Fruit fly (Drosophila melanogaster) whole organism, pupa: Measurements from ENCODE around the gene olf413.

Experiments
- CG10348 ChIP-seq: fragments of 200-800 bp; sonication (Bioruptor generic); IDR thresholded peaks from 2 replicates; pipeline ENCODE4 v1.3.6; 2022; ENCODE audit warnings: missing biosample characterization, missing genetic modification characterization
- CG12605 ChIP-seq: fragments of 200-800 bp; sonication (Bioruptor generic); IDR thresholded peaks from 2 replicates; pipeline ENCODE4 v1.3.6; 2022; ENCODE audit warnings: missing biosample characterization, missing genetic modification characterization
- CG13204 ChIP-seq: fragments of 200-800 bp; sonication (Bioruptor generic); optimal IDR thresholded peaks from 2 replicates; lab custom pipeline; 2018; ENCODE audit warnings: missing biosample characterization, mild to moderate bottlenecking, missing genetic modification characterization, moderate library complexity
- CG14655 ChIP-seq: fragments of 200-800 bp; sonication (Bioruptor generic); optimal IDR thresholded peaks from 3 replicates; lab custom pipeline; 2017; ENCODE audit warnings: mild to moderate bottlenecking, missing biosample characterization, missing genetic modification reagents, missing genetic modification characterization
- CG15710 ChIP-seq: fragments of 200-800 bp; sonication (Bioruptor generic); optimal IDR thresholded peaks from 2 replicates; lab custom pipeline; 2018; ENCODE audit warnings: missing biosample characterization, mild to moderate bottlenecking, missing genetic modification characterization, moderate library complexity
- CG17806 ChIP-seq: fragments of 200-800 bp; sonication (Bioruptor generic); optimal IDR thresholded peaks from 2 replicates; lab custom pipeline; 2018; ENCODE audit warnings: missing biosample characterization, mild to moderate bottlenecking, missing genetic modification characterization, moderate library complexity
- CG32121 ChIP-seq: fragments of 200-800 bp; sonication (Bioruptor generic); IDR thresholded peaks from 2 replicates; pipeline ENCODE4 v1.3.6; 2022; ENCODE audit warnings: missing biosample characterization, missing genetic modification characterization
- CG34367 ChIP-seq: fragments of 200-800 bp; sonication (Bioruptor generic); optimal IDR thresholded peaks from 2 replicates; lab custom pipeline; 2018; ENCODE audit warnings: missing biosample characterization, mild to moderate bottlenecking, missing genetic modification characterization
- CG4496 ChIP-seq: fragments of 200-800 bp; sonication (Bioruptor generic); IDR thresholded peaks from 3 replicates; pipeline ENCODE4 v1.3.6; 2022; ENCODE audit warnings: missing biosample characterization, missing genetic modification characterization
- CG8159 ChIP-seq: fragments of 200-800 bp; sonication (Bioruptor generic); optimal IDR thresholded peaks from 3 replicates; lab custom pipeline; 2018; ENCODE audit warnings: missing biosample characterization, mild to moderate bottlenecking, missing genetic modification characterization, moderate library complexity
- CG8301 ChIP-seq: fragments of 200-800 bp; sonication (Bioruptor generic); optimal IDR thresholded peaks from 2 replicates; lab custom pipeline; 2018; ENCODE audit warnings: missing biosample characterization, mild to moderate bottlenecking, missing genetic modification characterization
- CG9948 ChIP-seq: fragments of 200-800 bp; sonication (Bioruptor generic); optimal IDR thresholded peaks from 2 replicates; lab custom pipeline; 2018; ENCODE audit warnings: missing biosample characterization, mild to moderate bottlenecking, missing genetic modification characterization, moderate library complexity
- D1 ChIP-seq: fragments of 200-800 bp; sonication (Bioruptor generic); optimal IDR thresholded peaks from 2 replicates; lab custom pipeline; 2018; ENCODE audit warnings: missing biosample characterization, mild to moderate bottlenecking, missing genetic modification characterization, moderate library complexity
- EcR ChIP-seq: fragments of 200-800 bp; sonication (Bioruptor generic); optimal IDR thresholded peaks from 3 replicates; lab custom pipeline; 2019; ENCODE audit warnings: missing biosample characterization, missing genetic modification characterization, mild to moderate bottlenecking, moderate library complexity, missing genetic modification reagents
- Ets98B ChIP-seq: fragments of 200-800 bp; sonication (Bioruptor generic); IDR thresholded peaks from 2 replicates; pipeline ENCODE4 v1.3.6; 2022; ENCODE audit warnings: missing biosample characterization, missing genetic modification characterization
- Pif1A ChIP-seq: fragments of 200-800 bp; sonication (Bioruptor generic); optimal IDR thresholded peaks from 3 replicates; lab custom pipeline; 2016; ENCODE audit warnings: missing biosample characterization, missing genetic modification characterization
- Pif1B ChIP-seq: fragments of 200-800 bp; sonication (Bioruptor generic); optimal IDR thresholded peaks from 3 replicates; lab custom pipeline; 2016; ENCODE audit warnings: missing biosample characterization, missing genetic modification characterization
- Snoo ChIP-seq: fragments of 200-800 bp; sonication (Bioruptor generic); optimal IDR thresholded peaks from 3 replicates; lab custom pipeline; 2017; ENCODE audit warnings: missing biosample characterization, mild to moderate bottlenecking, missing genetic modification characterization, inconsistent platforms
- fd96Ca ChIP-seq: fragments of 200-800 bp; sonication (Bioruptor generic); IDR thresholded peaks from 3 replicates; pipeline ENCODE4 v1.3.6; 2022; ENCODE audit warnings: missing biosample characterization, missing genetic modification characterization
- gl ChIP-seq: fragments of 200-800 bp; sonication (Bioruptor generic); optimal IDR thresholded peaks from 2 replicates; lab custom pipeline; 2018; ENCODE audit warnings: missing biosample characterization, mild to moderate bottlenecking, missing genetic modification characterization
- rn ChIP-seq: fragments of 200-800 bp; sonication (Bioruptor generic); IDR thresholded peaks from 2 replicates; pipeline ENCODE4 v1.3.6; 2022; ENCODE audit warnings: missing biosample characterization, missing genetic modification characterization

olf413 gene

DNA sequence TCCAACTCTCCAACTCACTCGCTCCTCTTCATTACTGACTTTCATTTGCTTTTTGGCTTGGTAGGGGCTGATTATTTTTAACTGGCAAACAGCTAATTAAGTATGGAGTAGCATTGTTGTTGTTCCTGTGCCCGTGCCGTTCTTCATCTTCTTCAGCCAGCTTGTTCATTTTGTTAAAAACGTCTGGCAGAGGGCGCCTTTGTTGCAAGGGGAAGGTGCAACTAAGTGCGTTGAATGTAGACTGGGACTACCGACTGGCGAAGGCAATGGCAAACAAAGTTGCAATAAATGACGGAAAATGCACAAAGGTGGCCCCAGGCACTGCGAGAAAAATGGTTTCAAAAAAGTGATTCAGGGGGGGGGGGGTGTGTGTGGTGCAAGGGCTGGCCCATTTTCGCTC lies 26.0 kb downstream of the olf413 start:
- no peak for TF ChIP-seq Pif1B (GFP tag; lab: Kevin White, UChicago)
- no peak for TF ChIP-seq Ets98B (GFP tag; lab: Robert Waterston, UW)
- TF ChIP-seq CG8159 (tag; lab: Kevin White, UChicago): no peak
- TF ChIP-seq CG14655 (GFP tag; lab: Kevin White, UChicago): no peak
- no peak for TF ChIP-seq Pif1A (GFP tag; lab: Kevin White, UChicago)
- TF ChIP-seq gl (tag; lab: Kevin White, UChicago): no peak
- no peak for TF ChIP-seq CG8301
- no peak for TF ChIP-seq rn (GFP tag; lab: Robert Waterston, UW)
- no peak for TF ChIP-seq CG13204 (GFP tag; lab: Kevin White, UChicago)
- TF ChIP-seq CG4496 (GFP tag; lab: Robert Waterston, UW): no peak
- no peak for TF ChIP-seq Snoo (tag; lab: Kevin White, UChicago)
- TF ChIP-seq EcR: no peak
- no peak for TF ChIP-seq CG12605 (GFP tag; lab: Robert Waterston, UW)
- TF ChIP-seq CG10348 (GFP tag; lab: Robert Waterston, UW): no peak
- no peak for TF ChIP-seq fd96Ca (GFP tag; lab: Robert Waterston, UW)
- no peak for TF ChIP-seq CG34367
- no peak for TF ChIP-seq CG15710
- no peak for TF ChIP-seq CG17806 (tag; lab: Kevin White, UChicago)

DNA sequence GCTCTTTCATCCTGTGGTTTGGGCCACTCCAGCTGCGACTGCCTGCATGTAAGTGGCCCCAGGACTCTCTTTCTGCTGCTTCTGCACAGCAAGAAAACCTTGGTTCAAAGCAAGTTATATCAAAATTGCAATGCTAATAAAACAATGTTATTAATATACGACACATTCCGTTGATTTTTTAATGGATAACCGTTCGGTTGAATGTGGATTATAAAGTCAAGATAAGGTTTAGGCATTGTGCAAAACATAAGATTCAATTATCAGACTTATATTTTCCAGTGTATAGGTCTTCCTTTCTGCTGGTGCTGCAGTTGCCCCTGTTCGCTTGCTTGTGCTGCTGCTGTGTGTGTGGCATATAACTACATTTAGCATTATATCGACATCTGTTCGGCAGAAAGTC lies 26.7 kb downstream of the olf413 start:
- TF ChIP-seq CG9948 (tag; lab: Kevin White, UChicago) (peak; percentile 27), Pif1A (GFP tag; lab: Kevin White, UChicago) (peak; percentile 17), Pif1B (GFP tag; lab: Kevin White, UChicago) (peak; percentile 12), CG17806 (tag; lab: Kevin White, UChicago) (peak; percentile 44), CG4496 (GFP tag; lab: Robert Waterston, UW) (0 out of 3 replicates have a peak, but pooled peaks have one; percentile 41), CG14655 (GFP tag; lab: Kevin White, UChicago) (peak; percentile 23), CG34367 (peak; percentile 1), rn (GFP tag; lab: Robert Waterston, UW) (no peak), CG15710 (peak; percentile 26), CG10348 (GFP tag; lab: Robert Waterston, UW) (no peak), CG8159 (tag; lab: Kevin White, UChicago) (peak; percentile 61), gl (tag; lab: Kevin White, UChicago) (no peak), CG8301 (peak; percentile 22)

DNA sequence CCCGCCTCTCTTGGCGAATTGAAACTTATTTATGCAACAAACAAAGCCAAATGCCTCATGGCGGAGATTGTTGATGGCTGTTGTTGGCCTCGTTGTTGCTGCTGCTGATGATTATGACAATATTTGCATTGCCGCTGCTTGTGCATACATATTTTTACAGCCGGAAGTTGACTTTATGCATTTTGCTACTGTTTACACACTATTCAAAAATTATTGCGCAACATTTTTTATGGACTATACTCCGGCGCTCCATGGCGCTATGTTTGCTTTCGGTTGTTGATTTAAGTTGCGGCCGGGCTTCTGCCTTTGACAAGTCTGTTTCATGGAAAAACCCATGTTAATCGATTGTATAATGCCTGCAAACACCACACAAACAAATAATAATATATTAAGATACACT lies 27.8 kb downstream of the olf413 start:
- TF ChIP-seq CG17806 (tag; lab: Kevin White, UChicago) (no peak), EcR (no peak), CG8301 (no peak), Snoo (tag; lab: Kevin White, UChicago) (no peak), CG8159 (tag; lab: Kevin White, UChicago) (no peak), rn (GFP tag; lab: Robert Waterston, UW) (no peak), CG14655 (GFP tag; lab: Kevin White, UChicago) (no peak), Pif1B (GFP tag; lab: Kevin White, UChicago) (no peak), D1 (tag; lab: Kevin White, UChicago) (no peak), CG12605 (GFP tag; lab: Robert Waterston, UW) (no peak), CG10348 (GFP tag; lab: Robert Waterston, UW) (no peak), CG32121 (no peak), Ets98B (GFP tag; lab: Robert Waterston, UW) (no peak), CG15710 (no peak), Pif1A (GFP tag; lab: Kevin White, UChicago) (no peak), CG4496 (GFP tag; lab: Robert Waterston, UW) (no peak), CG34367 (no peak), CG9948 (tag; lab: Kevin White, UChicago) (no peak), gl (tag; lab: Kevin White, UChicago) (no peak), fd96Ca (GFP tag; lab: Robert Waterston, UW) (no peak)

DNA sequence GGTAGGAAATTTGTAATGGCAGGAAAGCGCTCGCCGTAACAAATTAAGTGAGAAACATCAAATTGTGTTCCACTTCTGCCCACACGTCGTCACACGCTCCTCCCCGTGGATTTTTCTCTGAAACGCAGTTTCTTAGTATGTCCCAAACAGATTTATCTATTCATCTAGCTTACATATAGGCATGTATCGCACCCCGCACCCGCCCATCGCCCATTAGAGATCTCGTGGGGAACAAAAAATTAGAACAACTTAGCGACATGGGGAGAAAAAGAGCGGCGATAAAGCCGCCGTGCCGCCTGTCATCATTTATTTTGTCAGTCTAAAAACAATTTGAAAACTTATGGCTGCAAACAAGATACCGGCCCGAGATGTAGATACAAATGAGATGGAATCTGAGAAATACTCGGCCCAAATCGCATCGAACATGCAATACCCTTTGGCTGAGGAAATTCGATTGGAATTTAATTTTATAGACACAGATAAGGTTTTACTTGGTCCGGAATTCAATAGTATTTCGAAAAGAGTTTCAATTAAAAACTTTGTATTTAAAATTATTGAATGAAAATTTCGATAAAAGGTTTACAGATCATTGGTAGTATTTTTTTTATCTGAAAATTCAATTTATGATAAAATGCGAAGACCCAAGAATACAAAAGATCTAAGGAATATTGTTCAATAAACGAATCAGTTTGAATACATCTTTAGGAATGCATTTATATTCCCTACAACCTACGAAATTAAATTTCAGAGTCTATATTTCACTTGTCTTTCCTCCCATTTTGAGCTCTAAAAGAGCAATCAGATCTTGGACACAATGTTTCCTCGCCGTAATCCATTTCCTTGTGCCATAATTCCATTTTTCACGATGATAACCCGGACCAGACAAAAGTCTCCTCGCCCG lies 39.9 kb downstream of the olf413 start:
- TF ChIP-seq CG4496 (GFP tag; lab: Robert Waterston, UW): no peak
- no peak for TF ChIP-seq Pif1A (GFP tag; lab: Kevin White, UChicago)
- no peak for TF ChIP-seq CG8301
- TF ChIP-seq rn (GFP tag; lab: Robert Waterston, UW): no peak

DNA sequence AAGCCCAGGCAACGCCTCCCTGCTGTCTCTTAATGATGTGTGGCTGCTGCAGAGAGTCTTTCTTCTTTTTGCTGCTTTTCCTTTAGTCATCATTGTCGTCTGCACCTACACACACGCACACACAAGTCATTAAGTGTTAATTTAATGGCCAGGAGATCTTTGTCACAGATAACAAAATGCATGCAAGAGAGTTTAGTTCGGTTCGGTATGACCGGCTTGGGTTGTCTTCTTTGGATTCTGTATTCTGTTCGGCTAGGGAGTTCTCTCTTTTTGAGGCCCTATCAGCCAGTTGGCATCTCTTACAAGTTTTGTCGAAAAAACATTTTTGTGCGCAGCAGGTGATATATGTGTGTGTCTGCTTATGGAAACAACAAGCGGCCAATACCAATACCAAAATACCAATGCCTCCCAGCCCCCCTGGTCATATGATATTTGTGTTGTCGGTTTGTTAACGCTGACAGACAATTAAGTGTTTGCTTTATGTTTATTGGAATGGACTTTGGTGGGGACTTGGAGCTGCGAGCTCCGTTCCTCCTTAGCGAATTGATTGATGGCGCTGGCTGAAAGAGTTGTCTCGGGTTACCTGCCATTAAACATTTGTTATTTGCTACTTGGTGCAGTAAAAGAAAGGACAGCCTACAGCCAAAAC lies 40.9 kb downstream of the olf413 start:
- TF ChIP-seq CG14655 (GFP tag; lab: Kevin White, UChicago) (no peak), CG9948 (tag; lab: Kevin White, UChicago) (no peak), Ets98B (GFP tag; lab: Robert Waterston, UW) (no peak), gl (tag; lab: Kevin White, UChicago) (no peak), CG12605 (GFP tag; lab: Robert Waterston, UW) (no peak), CG17806 (tag; lab: Kevin White, UChicago) (no peak), CG10348 (GFP tag; lab: Robert Waterston, UW) (no peak), CG15710 (no peak), EcR (no peak), Snoo (tag; lab: Kevin White, UChicago) (no peak), Pif1B (GFP tag; lab: Kevin White, UChicago) (no peak), CG13204 (GFP tag; lab: Kevin White, UChicago) (no peak)
